Worm (Caenorhabditis elegans): Measurements from ENCODE around the gene C05D11.5.

- peak; percentile 69 for TF ChIP-seq aly-2 (tag; optimal IDR thresholded peaks at IDR 0.05)
- TF ChIP-seq ama-1 (optimal IDR thresholded peaks at IDR 0.05), result no peak
- TF ChIP-seq snpc-4 (tag; optimal IDR thresholded peaks at IDR 0.05), result peak; percentile 73
- TF ChIP-seq C34B4.2 (tag; optimal IDR thresholded peaks at IDR 0.05), result peak; percentile 53
- TF ChIP-seq zag-1 (tag; optimal IDR thresholded peaks at IDR 0.05), result no peak
- no peak for TF ChIP-seq lin-15B (tag; optimal IDR thresholded peaks at IDR 0.05)
- TF ChIP-seq fkh-4 (tag; optimal IDR thresholded peaks at IDR 0.05; ENCODE audit: borderline replicate concordance), result peak; percentile 77
- TF ChIP-seq sox-4 (tag; optimal IDR thresholded peaks at IDR 0.05), result peak; percentile 80
Measured at ce11 chrIII:6420995-6421404, 9.2 kb upstream of the C05D11.5 start.

Data from whole organism, L1 larva.